Worm (Caenorhabditis elegans): Measurements from ENCODE around the gene srx-87.

DNA sequence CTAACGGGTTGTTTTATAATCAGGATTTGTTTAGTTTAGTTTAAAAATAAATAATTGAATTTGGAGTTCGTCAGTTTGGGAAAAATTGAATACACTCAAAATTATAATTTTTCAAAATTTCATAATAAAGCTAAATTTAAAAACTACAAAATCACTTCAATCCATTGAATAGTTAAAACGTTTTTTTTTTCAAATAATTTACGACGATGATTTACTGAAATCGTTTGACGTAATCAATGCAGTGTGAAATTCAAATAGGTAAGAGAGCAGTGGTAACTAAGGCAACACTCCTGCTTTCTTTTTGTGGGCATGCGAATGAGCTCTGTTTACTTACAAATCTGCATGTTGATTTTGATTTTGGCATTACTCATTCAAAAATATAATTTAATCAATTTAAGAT, 19.4 kb upstream of the srx-87 start, which contains the start of gene F38B7.10:
- TF ChIP-seq F13H6.1 (tag; optimal IDR thresholded peaks at IDR 0.05), result no peak
- TF ChIP-seq pqm-1 (tag; optimal IDR thresholded peaks at IDR 0.05), result no peak
- TF ChIP-seq rnt-1 (tag; optimal IDR thresholded peaks at IDR 0.05), result no peak
- no peak for TF ChIP-seq nfya-1 (tag; optimal IDR thresholded peaks at IDR 0.05)
- TF ChIP-seq ceh-48 (tag; optimal IDR thresholded peaks at IDR 0.05), result no peak
- no peak for TF ChIP-seq ceh-22 (tag; optimal IDR thresholded peaks at IDR 0.05)
- no peak for TF ChIP-seq lim-6 (tag; optimal IDR thresholded peaks at IDR 0.05)
- no peak for TF ChIP-seq sox-4 (tag; optimal IDR thresholded peaks at IDR 0.05)
- TF ChIP-seq ets-4 (tag; optimal IDR thresholded peaks at IDR 0.05), result no peak
- no peak for TF ChIP-seq zip-5 (tag; optimal IDR thresholded peaks at IDR 0.05)
- no peak for TF ChIP-seq unc-86 (tag; optimal IDR thresholded peaks at IDR 0.05)
